Worm (Caenorhabditis elegans): ENCODE measurements around the gene cwn-1.

DNA sequence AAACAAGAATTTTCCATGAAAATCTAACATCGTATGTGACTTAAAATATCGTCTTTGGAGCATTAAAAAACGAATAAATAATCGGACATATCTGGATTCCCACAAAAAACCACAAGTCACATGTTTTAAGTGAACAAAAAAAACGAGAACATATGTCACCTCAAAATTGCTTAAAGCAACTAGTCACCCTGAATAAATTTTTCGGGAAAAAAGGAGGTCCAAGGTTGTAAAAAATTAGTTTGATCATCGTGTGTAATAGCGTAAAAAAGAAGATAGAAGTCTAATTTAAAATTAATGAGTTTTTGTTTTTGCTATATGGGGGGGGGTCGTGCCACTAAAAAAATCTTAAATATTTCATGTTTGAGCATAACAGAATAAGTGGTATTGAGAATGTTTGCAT, 3.6 kb downstream of the cwn-1 start:
- TF ChIP-seq ceh-36 (tag; optimal IDR thresholded peaks at IDR 0.05): no peak
- TF ChIP-seq ets-7 (tag; optimal IDR thresholded peaks at IDR 0.05): no peak
- TF ChIP-seq sea-1 (GFP tag; conservative IDR thresholded peaks at IDR 0.05): no peak
- TF ChIP-seq aly-1 (tag; optimal IDR thresholded peaks at IDR 0.05): no peak

Measured in whole organism, early embryonic.